Worm (Caenorhabditis elegans) whole organism, L3 larva: ENCODE measurements around the gene Y105C5B.5.

Experiments
- ZK546.5 ChIP-seq: sonication (generic microtip); optimal IDR thresholded peaks from 2 replicates; lab custom pipeline; 2017; ENCODE audit warnings: missing biosample characterization, missing genetic modification characterization
- ceh-16 ChIP-seq: sonication (generic microtip); optimal IDR thresholded peaks from 2 replicates; lab custom pipeline; 2017; ENCODE audit warnings: missing biosample characterization, missing genetic modification characterization
- ceh-28 ChIP-seq: fragments of 150-350 bp; optimal IDR thresholded peaks from 2 replicates; lab custom pipeline; 2014; ENCODE audit warnings: missing biosample characterization, missing genetic modification reagents, missing genetic modification characterization
- ceh-82 ChIP-seq: fragments of 150-350 bp; optimal IDR thresholded peaks from 2 replicates; lab custom pipeline; 2014; ENCODE audit warnings: missing biosample characterization, missing genetic modification characterization
- egl-27 ChIP-seq: sonication (generic microtip); optimal IDR thresholded peaks from 4 replicates; lab custom pipeline; 2017; ENCODE audit warnings: missing biosample characterization, missing genetic modification reagents, missing genetic modification characterization
- egl-5 ChIP-seq: fragments of 150-350 bp; optimal IDR thresholded peaks from 2 replicates; lab custom pipeline; 2017; ENCODE audit warnings: missing biosample characterization, missing genetic modification reagents, missing genetic modification characterization, inconsistent platforms
- elt-1 ChIP-seq: fragments of 150-350 bp; optimal IDR thresholded peaks from 2 replicates; lab custom pipeline; 2014; ENCODE audit warnings: missing biosample characterization, missing genetic modification characterization
- elt-2 ChIP-seq: sonication (generic microtip); optimal IDR thresholded peaks from 2 replicates; lab custom pipeline; 2016; ENCODE audit warnings: missing genetic modification reagents, mild to moderate bottlenecking, missing genetic modification characterization, missing compliant biosample characterization
- elt-3 ChIP-seq, 3 experiments: fragments of 150-350 bp in 1 of 3; sonication (generic microtip) in 2 of 3; optimal IDR thresholded peaks; 2 replicates in 2 of 3; 4 replicates in 1 of 3; lab custom pipeline; 2014 to 2017; ENCODE audit warnings: missing biosample characterization in 3 of 3, missing genetic modification characterization in 3 of 3
- eor-1 ChIP-seq, 2 experiments: fragments of 150-350 bp; optimal IDR thresholded peaks; 2 replicates each; lab custom pipeline; 2014 to 2018; ENCODE audit warnings: missing biosample characterization in 2 of 2, missing genetic modification characterization in 2 of 2
- fkh-10 ChIP-seq: sonication (generic microtip); optimal IDR thresholded peaks from 2 replicates; lab custom pipeline; 2017; ENCODE audit warnings: missing biosample characterization, missing genetic modification reagents, missing genetic modification characterization
- fkh-2 ChIP-seq: fragments of 150-350 bp; optimal IDR thresholded peaks from 2 replicates; lab custom pipeline; 2014; ENCODE audit warnings: missing biosample characterization, missing genetic modification reagents, missing genetic modification characterization
- fos-1 ChIP-seq: fragments of 150-350 bp; optimal IDR thresholded peaks from 2 replicates; lab custom pipeline; 2014; ENCODE audit warnings: missing biosample characterization, missing genetic modification characterization
- hmg-11 ChIP-seq: sonication (generic microtip); optimal IDR thresholded peaks from 2 replicates; lab custom pipeline; 2016; ENCODE audit warnings: missing genetic modification characterization, missing compliant biosample characterization
- jun-1 ChIP-seq: fragments of 150-350 bp; optimal IDR thresholded peaks from 2 replicates; lab custom pipeline; 2014; ENCODE audit warnings: missing biosample characterization, missing genetic modification reagents, missing genetic modification characterization
- lin-39 ChIP-seq: fragments of 150-350 bp; optimal IDR thresholded peaks from 2 replicates; lab custom pipeline; 2018; ENCODE audit warnings: missing biosample characterization, missing genetic modification reagents, missing genetic modification characterization
- lsy-12 ChIP-seq: sonication (generic microtip); optimal IDR thresholded peaks from 2 replicates; lab custom pipeline; 2016; ENCODE audit warnings: mild to moderate bottlenecking, missing genetic modification characterization, missing compliant biosample characterization
- mdl-1 ChIP-seq: fragments of 150-350 bp; optimal IDR thresholded peaks from 2 replicates; lab custom pipeline; 2014; ENCODE audit warnings: missing biosample characterization, missing genetic modification characterization
- mml-1 ChIP-seq: fragments of 150-350 bp; sonication (generic microtip); optimal IDR thresholded peaks from 3 replicates; lab custom pipeline; 2014; ENCODE audit warnings: missing biosample characterization, missing genetic modification characterization
- nfya-1 ChIP-seq: sonication (generic microtip); optimal IDR thresholded peaks from 2 replicates; lab custom pipeline; 2017; ENCODE audit warnings: missing genetic modification characterization, mild to moderate bottlenecking, missing compliant biosample characterization, antibody characterized with exemption, moderate library complexity; ENCODE audit not compliant: insufficient read depth
- nhr-11 ChIP-seq: fragments of 150-350 bp; optimal IDR thresholded peaks from 2 replicates; lab custom pipeline; 2014; ENCODE audit warnings: missing biosample characterization, missing genetic modification characterization
- nhr-12 ChIP-seq: fragments of 150-350 bp; optimal IDR thresholded peaks from 2 replicates; lab custom pipeline; 2014; ENCODE audit warnings: missing biosample characterization, missing genetic modification characterization
- nhr-23 ChIP-seq: fragments of 150-350 bp; optimal IDR thresholded peaks from 2 replicates; lab custom pipeline; 2014; ENCODE audit warnings: missing biosample characterization, missing genetic modification reagents, missing genetic modification characterization
- nhr-237 ChIP-seq: fragments of 150-350 bp; optimal IDR thresholded peaks from 2 replicates; lab custom pipeline; 2014; ENCODE audit warnings: missing biosample characterization, missing genetic modification characterization
- nhr-28 ChIP-seq: fragments of 150-350 bp; optimal IDR thresholded peaks from 2 replicates; lab custom pipeline; 2014; ENCODE audit warnings: missing biosample characterization, missing genetic modification characterization
- nhr-43 ChIP-seq: sonication (generic microtip); optimal IDR thresholded peaks from 2 replicates; lab custom pipeline; 2016; ENCODE audit warnings: mild to moderate bottlenecking, missing genetic modification characterization, missing compliant biosample characterization; ENCODE audit not compliant: poor library complexity, severe bottlenecking
- nhr-67 ChIP-seq: fragments of 150-350 bp; optimal IDR thresholded peaks from 2 replicates; lab custom pipeline; 2014; ENCODE audit warnings: missing biosample characterization, missing genetic modification characterization
- nhr-76 ChIP-seq: fragments of 150-350 bp; sonication (generic microtip); optimal IDR thresholded peaks from 5 replicates; lab custom pipeline; 2014; ENCODE audit warnings: missing biosample characterization, missing genetic modification characterization
- nhr-77 ChIP-seq: fragments of 150-350 bp; optimal IDR thresholded peaks from 2 replicates; lab custom pipeline; 2014; ENCODE audit warnings: missing biosample characterization, missing genetic modification characterization
- pha-4 ChIP-seq: fragments of 150-350 bp; optimal IDR thresholded peaks from 2 replicates; lab custom pipeline; 2014; ENCODE audit warnings: missing biosample characterization, missing genetic modification reagents, missing genetic modification characterization
- skn-1 ChIP-seq: fragments of 150-350 bp; optimal IDR thresholded peaks from 2 replicates; lab custom pipeline; 2014; ENCODE audit warnings: missing biosample characterization, missing genetic modification characterization
- tbx-2 ChIP-seq: sonication (generic microtip); optimal IDR thresholded peaks from 2 replicates; lab custom pipeline; 2016; ENCODE audit warnings: mild to moderate bottlenecking, missing genetic modification characterization, missing compliant biosample characterization
- unc-62 ChIP-seq: fragments of 150-350 bp; sonication (generic microtip); optimal IDR thresholded peaks from 4 replicates; lab custom pipeline; 2014; ENCODE audit warnings: missing biosample characterization, missing genetic modification reagents, missing genetic modification characterization
- zag-1 ChIP-seq: fragments of 150-350 bp; optimal IDR thresholded peaks from 2 replicates; lab custom pipeline; 2014; ENCODE audit warnings: missing biosample characterization, missing genetic modification characterization
- ztf-11 ChIP-seq: fragments of 150-350 bp; optimal IDR thresholded peaks from 2 replicates; lab custom pipeline; 2014; ENCODE audit warnings: missing biosample characterization, missing genetic modification characterization
- ztf-4 ChIP-seq: fragments of 150-350 bp; optimal IDR thresholded peaks from 2 replicates; lab custom pipeline; 2014; ENCODE audit warnings: missing biosample characterization, missing genetic modification characterization

Gene Y105C5B.5

DNA sequence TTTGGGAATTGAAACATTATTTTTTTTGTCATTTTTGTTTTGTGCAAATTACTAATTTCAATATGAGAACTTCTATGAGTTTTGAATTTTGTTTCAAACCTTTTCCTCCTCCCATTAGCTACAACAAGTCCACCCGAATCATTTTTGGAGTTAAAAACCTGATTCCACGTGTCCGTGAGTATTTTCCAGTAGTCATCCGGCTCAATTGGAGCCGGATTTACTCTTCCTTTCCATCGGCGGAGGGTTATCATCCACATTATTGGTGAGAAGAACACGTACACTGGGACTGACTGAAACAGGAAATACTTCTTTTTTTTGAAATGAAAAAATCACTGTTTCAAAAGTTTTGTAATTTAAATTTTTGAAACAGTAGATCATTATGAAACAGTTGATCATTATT, 22.0 kb upstream of the Y105C5B.5 start:
- TF ChIP-seq lsy-12 (tag; lab: Kevin White, UChicago) (no peak), nhr-237 (tag; lab: Kevin White, UChicago) (no peak), fos-1 (no peak), nhr-11 (tag; lab: Kevin White, UChicago) (no peak), lin-39 (tag; lab: Kevin White, UChicago) (no peak), elt-2 (tag; lab: Kevin White, UChicago) (no peak), ztf-4 (tag; lab: Kevin White, UChicago) (no peak)

DNA sequence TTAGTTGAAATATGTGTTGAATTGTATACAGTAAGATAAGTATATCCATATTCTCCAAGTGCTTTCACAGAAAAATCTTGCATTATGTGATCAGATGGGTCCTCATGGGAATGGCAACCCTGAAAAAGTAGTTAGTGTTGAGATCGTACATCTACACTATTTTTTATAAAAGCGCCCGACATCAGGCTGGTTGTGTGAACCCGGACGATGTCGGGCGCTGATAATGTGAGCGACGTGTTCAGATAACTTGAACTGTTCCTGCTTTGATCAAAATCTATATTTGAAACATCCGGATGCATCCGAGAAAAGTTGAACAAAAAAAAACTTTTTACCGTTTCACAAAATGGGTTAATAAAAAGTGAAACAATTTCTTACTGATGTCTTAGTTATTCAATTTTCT, 14.0 kb upstream of the Y105C5B.5 start:
- TF ChIP-seq hmg-11 (tag; lab: Kevin White, UChicago) (no peak), mml-1 (tag; lab: Kevin White, UChicago) (no peak), nhr-77 (tag; lab: Kevin White, UChicago) (no peak), nhr-11 (tag; lab: Kevin White, UChicago) (no peak), ztf-4 (tag; lab: Kevin White, UChicago) (no peak), zag-1 (tag; lab: Kevin White, UChicago) (no peak), pha-4 (tag; lab: Kevin White, UChicago) (no peak), nhr-28 (tag; lab: Kevin White, UChicago) (no peak)

DNA sequence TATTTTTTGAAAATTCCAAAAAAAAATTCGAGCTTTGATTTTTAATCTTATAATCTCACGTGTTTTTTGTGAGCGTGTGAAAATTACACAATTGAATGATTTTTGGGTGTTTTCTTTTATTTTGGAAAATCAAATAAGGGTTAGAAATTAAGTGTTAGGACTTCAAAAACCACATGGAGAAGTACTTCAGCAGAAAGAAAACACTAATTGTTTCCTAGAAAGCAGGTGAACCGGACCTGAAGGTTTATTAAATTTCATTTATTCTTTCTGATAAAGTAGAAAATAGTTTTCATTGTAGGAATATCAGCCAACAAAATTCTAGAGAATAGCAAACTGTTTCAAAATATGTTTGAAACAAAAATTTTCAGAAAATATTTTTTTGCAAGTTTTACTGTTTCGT, 7.2 kb upstream of the Y105C5B.5 start:
- TF ChIP-seq zag-1 (tag; lab: Kevin White, UChicago) (no peak), ZK546.5 (tag; lab: Kevin White, UChicago) (no peak), hmg-11 (tag; lab: Kevin White, UChicago) (no peak), nhr-77 (tag; lab: Kevin White, UChicago) (no peak), eor-1 (tag; optimal IDR thresholded peaks at IDR 0.05; lab: Kevin White, UChicago) (no peak), elt-1 (no peak), ceh-82 (tag; lab: Kevin White, UChicago) (no peak), nhr-43 (tag; lab: Kevin White, UChicago) (no peak), fkh-10 (no peak), unc-62 (GFP tag; lab: Kevin White, UChicago) (no peak), ztf-4 (tag; lab: Kevin White, UChicago) (no peak), mdl-1 (tag; lab: Kevin White, UChicago) (no peak), nhr-76 (tag; lab: Kevin White, UChicago) (no peak), jun-1 (tag; lab: Kevin White, UChicago) (no peak)

DNA sequence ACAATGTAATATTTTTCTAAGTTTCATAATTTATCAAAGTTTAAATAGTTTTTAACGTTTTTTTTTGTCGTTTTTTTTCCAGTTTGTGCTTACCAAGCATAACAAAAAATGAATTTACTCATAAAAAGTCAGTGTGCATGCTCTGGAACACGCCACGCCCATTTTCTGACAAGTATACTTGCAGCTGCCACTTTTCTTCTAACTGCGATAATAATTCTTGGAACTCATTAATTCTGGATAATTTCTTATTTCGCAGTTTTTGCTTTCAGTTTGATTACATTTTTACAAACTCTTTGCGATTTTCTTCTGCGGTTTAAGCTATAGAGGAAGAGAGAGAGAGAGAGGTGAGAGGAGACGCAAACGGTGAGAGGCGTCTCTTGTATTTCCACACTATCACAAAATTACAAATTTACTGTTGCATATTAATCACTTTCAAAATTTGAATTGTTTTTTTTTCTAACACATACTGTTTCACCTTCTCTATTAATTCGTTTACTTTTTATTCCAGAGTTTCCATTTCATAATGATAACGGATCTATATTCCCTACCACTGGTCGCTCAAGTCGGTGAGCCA, 5.1 kb upstream of the Y105C5B.5 start, which contains the start of gene srv-15:
Gene srv-15, plus strand, starts transcription at position 524 of the 574 bp plus-strand sequence.
- TF ChIP-seq pha-4 (tag; lab: Kevin White, UChicago) (no peak), ceh-16 (tag; lab: Kevin White, UChicago) (no peak), elt-3 (tag; optimal IDR thresholded peaks at IDR 0.05; lab: Kevin White, UChicago) (no peak), nhr-12 (tag; lab: Kevin White, UChicago) (no peak), ceh-28 (tag; lab: Kevin White, UChicago) (no peak), nhr-11 (tag; lab: Kevin White, UChicago) (no peak), skn-1 (tag; lab: Kevin White, UChicago) (no peak), nhr-23 (tag; lab: Kevin White, UChicago) (no peak)
- TF ChIP-seq, all 47 proteins: peak for 0

DNA sequence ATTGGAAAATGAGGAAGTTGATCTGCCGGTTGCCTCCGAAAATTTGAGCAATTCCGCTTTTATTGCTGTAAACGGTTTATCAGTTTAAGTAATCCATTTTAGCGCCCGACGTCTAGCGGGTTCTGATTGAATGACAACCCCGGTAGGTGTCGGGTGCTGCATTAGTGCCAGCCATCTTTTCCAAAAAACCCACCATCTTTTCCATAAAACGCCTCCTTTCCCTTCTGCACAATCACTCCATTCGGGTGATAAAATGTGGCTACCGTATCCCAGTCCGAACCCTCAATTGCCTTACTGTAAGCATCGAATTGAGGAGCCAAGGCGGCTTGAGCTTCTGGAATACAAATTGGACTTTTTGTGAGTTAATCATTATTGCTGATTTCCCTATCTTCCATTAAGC, 867 bp downstream of the Y105C5B.5 start:
- TF ChIP-seq fkh-2: no peak
- no peak for TF ChIP-seq hmg-11 (tag; lab: Kevin White, UChicago)
- no peak for TF ChIP-seq mdl-1 (tag; lab: Kevin White, UChicago)
- no peak for TF ChIP-seq ceh-16 (tag; lab: Kevin White, UChicago)
- TF ChIP-seq elt-2 (tag; lab: Kevin White, UChicago): no peak
- TF ChIP-seq nhr-28 (tag; lab: Kevin White, UChicago): no peak
- no peak for TF ChIP-seq egl-27 (tag; lab: Kevin White, UChicago)
- no peak for TF ChIP-seq nhr-12 (tag; lab: Kevin White, UChicago)
- no peak for TF ChIP-seq pha-4 (tag; lab: Kevin White, UChicago)
- TF ChIP-seq tbx-2 (tag; lab: Kevin White, UChicago): no peak
- no peak for TF ChIP-seq unc-62 (GFP tag; lab: Kevin White, UChicago)
- no peak for TF ChIP-seq mml-1 (tag; lab: Kevin White, UChicago)
- no peak for TF ChIP-seq nhr-67 (tag; lab: Kevin White, UChicago)
- TF ChIP-seq nfya-1 (tag; lab: Kevin White, UChicago): no peak
- no peak for TF ChIP-seq egl-5 (tag; lab: Kevin White, UChicago)
- TF ChIP-seq ceh-28 (tag; lab: Kevin White, UChicago): no peak
- no peak for TF ChIP-seq ztf-11
